Fruit fly (Drosophila melanogaster) whole organism, embryonic: Measurements from ENCODE around the gene CG43407.

Experiments used
- Abd-B ChIP-seq: fragments of 200-800 bp; sonication (Bioruptor generic); optimal IDR thresholded peaks from 2 replicates; lab custom pipeline; 2018; ENCODE audit warnings: missing biosample characterization, mild to moderate bottlenecking, missing genetic modification characterization, moderate library complexity
- Aef1 ChIP-seq: fragments of 200-800 bp; sonication (Bioruptor generic); IDR thresholded peaks from 3 replicates; pipeline ENCODE4 v1.3.6; 2022; ENCODE audit warnings: missing biosample characterization, missing genetic modification characterization
- CG10147 ChIP-seq: fragments of 200-800 bp; sonication (Bioruptor generic); optimal IDR thresholded peaks from 2 replicates; lab custom pipeline; 2019; ENCODE audit warnings: missing biosample characterization, mild to moderate bottlenecking, missing genetic modification characterization, moderate library complexity
- CG1024 ChIP-seq: fragments of 200-800 bp; sonication (Bioruptor generic); IDR thresholded peaks from 2 replicates; pipeline ENCODE4 v1.3.6; 2022; ENCODE audit warnings: missing biosample characterization, missing genetic modification characterization
- CG10959 ChIP-seq: fragments of 200-800 bp; sonication (Bioruptor generic); IDR thresholded peaks from 2 replicates; pipeline ENCODE4 v1.3.6; 2022; ENCODE audit warnings: missing biosample characterization, missing genetic modification characterization
- CG11695 ChIP-seq: fragments of 200-800 bp; sonication (Bioruptor generic); IDR thresholded peaks from 3 replicates; pipeline ENCODE4 v1.3.6; 2022; ENCODE audit warnings: missing biosample characterization, missing genetic modification characterization
- CG12769 ChIP-seq: fragments of 200-800 bp; sonication (Bioruptor generic); optimal IDR thresholded peaks from 2 replicates; lab custom pipeline; 2019; ENCODE audit warnings: missing biosample characterization, mild to moderate bottlenecking, missing genetic modification characterization, moderate library complexity
- CG12942 ChIP-seq: fragments of 200-800 bp; sonication (Bioruptor generic); optimal IDR thresholded peaks from 3 replicates; lab custom pipeline; 2016; ENCODE audit warnings: missing biosample characterization, missing genetic modification characterization
- CG13894 ChIP-seq: fragments of 200-800 bp; sonication (Bioruptor generic); optimal IDR thresholded peaks from 3 replicates; lab custom pipeline; 2018; ENCODE audit warnings: missing biosample characterization, mild to moderate bottlenecking, missing genetic modification characterization, moderate library complexity
- CG15601 ChIP-seq: fragments of 200-800 bp; sonication (Bioruptor generic); optimal IDR thresholded peaks from 3 replicates; lab custom pipeline; 2019; ENCODE audit warnings: missing biosample characterization, mild to moderate bottlenecking, missing genetic modification characterization, moderate library complexity
- CG17802 ChIP-seq: fragments of 200-800 bp; sonication (Bioruptor generic); optimal IDR thresholded peaks from 2 replicates; lab custom pipeline; 2018; ENCODE audit warnings: missing biosample characterization, mild to moderate bottlenecking, missing genetic modification characterization, moderate library complexity
- CG17912 ChIP-seq: fragments of 200-800 bp; sonication (Bioruptor generic); optimal IDR thresholded peaks from 2 replicates; lab custom pipeline; 2018; ENCODE audit warnings: missing biosample characterization, mild to moderate bottlenecking, missing genetic modification characterization
- CG1832 ChIP-seq: fragments of 200-800 bp; sonication (Bioruptor generic); optimal IDR thresholded peaks from 2 replicates; lab custom pipeline; 2017; ENCODE audit warnings: missing biosample characterization, mild to moderate bottlenecking, missing genetic modification characterization, inconsistent platforms
- CG2199 ChIP-seq: fragments of 200-800 bp; sonication (Bioruptor generic); IDR thresholded peaks from 3 replicates; pipeline ENCODE4 v1.3.6; 2022; ENCODE audit warnings: missing biosample characterization, missing genetic modification characterization
- CG2875 ChIP-seq: fragments of 200-800 bp; sonication (Bioruptor generic); optimal IDR thresholded peaks from 2 replicates; lab custom pipeline; 2017; ENCODE audit warnings: missing biosample characterization, mild to moderate bottlenecking, missing genetic modification characterization, missing genetic modification reagents
- CG2889 ChIP-seq: fragments of 200-800 bp; sonication (Bioruptor generic); IDR thresholded peaks from 3 replicates; pipeline ENCODE4 v1.3.6; 2022; ENCODE audit warnings: missing biosample characterization, missing genetic modification characterization
- CG32532 ChIP-seq: fragments of 200-800 bp; sonication (Bioruptor generic); IDR thresholded peaks from 2 replicates; pipeline ENCODE4 v1.3.6; 2022; ENCODE audit warnings: missing biosample characterization, missing genetic modification characterization
- CG32767 ChIP-seq: fragments of 200-800 bp; sonication (Bioruptor generic); IDR thresholded peaks from 2 replicates; pipeline ENCODE4 v1.3.6; 2022; ENCODE audit warnings: missing biosample characterization, missing genetic modification characterization
- CG8388 ChIP-seq: fragments of 200-800 bp; sonication (Bioruptor generic); optimal IDR thresholded peaks from 2 replicates; lab custom pipeline; 2019; ENCODE audit warnings: missing biosample characterization, mild to moderate bottlenecking, missing genetic modification characterization, moderate library complexity
- CG9727 ChIP-seq: fragments of 200-800 bp; sonication (Bioruptor generic); optimal IDR thresholded peaks from 3 replicates; lab custom pipeline; 2017; ENCODE audit warnings: missing biosample characterization, mild to moderate bottlenecking, missing genetic modification characterization
- Doc2 ChIP-seq: fragments of 200-800 bp; sonication (Bioruptor generic); IDR thresholded peaks from 2 replicates; pipeline ENCODE4 v1.3.6; 2022; ENCODE audit warnings: missing biosample characterization, missing genetic modification characterization
- E2f2 ChIP-seq: fragments of 200-800 bp; sonication (Bioruptor generic); IDR thresholded peaks from 2 replicates; pipeline ENCODE4 v1.3.6; 2022; ENCODE audit warnings: missing biosample characterization, missing genetic modification characterization
- ERR ChIP-seq: fragments of 200-800 bp; sonication (Bioruptor generic); optimal IDR thresholded peaks from 2 replicates; lab custom pipeline; 2016; ENCODE audit warnings: missing biosample characterization, missing genetic modification characterization
- Fer2 ChIP-seq: fragments of 200-800 bp; sonication (Bioruptor generic); optimal IDR thresholded peaks from 2 replicates; lab custom pipeline; 2018; ENCODE audit warnings: missing biosample characterization, mild to moderate bottlenecking, missing genetic modification characterization, moderate library complexity
- H2.0 ChIP-seq: fragments of 200-800 bp; sonication (Bioruptor generic); IDR thresholded peaks from 2 replicates; pipeline ENCODE4 v1.3.6; 2022; ENCODE audit warnings: missing biosample characterization, missing genetic modification characterization
- Mes4 ChIP-seq: fragments of 200-800 bp; sonication (Bioruptor generic); optimal IDR thresholded peaks from 2 replicates; lab custom pipeline; 2016; ENCODE audit warnings: missing biosample characterization, missing genetic modification characterization
- Nf-YA ChIP-seq: fragments of 200-800 bp; sonication (Bioruptor generic); IDR thresholded peaks from 2 replicates; pipeline ENCODE4 v1.3.6; 2022; ENCODE audit warnings: missing biosample characterization, missing genetic modification characterization
- Oli ChIP-seq: fragments of 200-800 bp; sonication (Bioruptor generic); optimal IDR thresholded peaks from 2 replicates; lab custom pipeline; 2018; ENCODE audit warnings: missing biosample characterization, mild to moderate bottlenecking, missing genetic modification characterization, moderate library complexity
- Side ChIP-seq: fragments of 200-800 bp; sonication (Bioruptor generic); optimal IDR thresholded peaks from 2 replicates; lab custom pipeline; 2016; ENCODE audit warnings: missing biosample characterization, missing genetic modification characterization
- Spps ChIP-seq: fragments of 200-800 bp; sonication (Bioruptor generic); optimal IDR thresholded peaks from 2 replicates; lab custom pipeline; 2018; ENCODE audit warnings: missing biosample characterization, mild to moderate bottlenecking, missing genetic modification characterization
- Trl ChIP-seq, 3 experiments: fragments of >200 bp in 2 of 3; fragments of 200-800 bp in 1 of 3; sonication (Bioruptor generic) in 1 of 3; optimal IDR thresholded peaks; 2 replicates in 1 of 3; 3 replicates in 2 of 3; lab custom pipeline; 2016 to 2017; ENCODE audit warnings: missing biosample characterization in 1 of 3, missing genetic modification characterization in 1 of 3
- ab ChIP-seq: fragments of 200-800 bp; sonication (Bioruptor generic); optimal IDR thresholded peaks from 2 replicates; lab custom pipeline; 2016; ENCODE audit warnings: missing biosample characterization, missing genetic modification characterization
- ash1 ChIP-seq: fragments of 200-800 bp; sonication (Bioruptor generic); optimal IDR thresholded peaks from 2 replicates; lab custom pipeline; 2018; ENCODE audit warnings: missing biosample characterization, mild to moderate bottlenecking, missing genetic modification characterization
- chn ChIP-seq: fragments of 200-800 bp; sonication (Bioruptor generic); optimal IDR thresholded peaks from 2 replicates; lab custom pipeline; 2016; ENCODE audit warnings: missing biosample characterization, missing genetic modification characterization
- disco-r ChIP-seq: fragments of 200-800 bp; sonication (Bioruptor generic); optimal IDR thresholded peaks from 2 replicates; lab custom pipeline; 2016; ENCODE audit warnings: missing biosample characterization, missing genetic modification characterization
- fd64A ChIP-seq: fragments of 200-800 bp; sonication (Bioruptor generic); optimal IDR thresholded peaks from 3 replicates; lab custom pipeline; 2018; ENCODE audit warnings: missing biosample characterization, mild to moderate bottlenecking, missing genetic modification characterization
- fd96Cb ChIP-seq: fragments of 200-800 bp; sonication (Bioruptor generic); optimal IDR thresholded peaks from 2 replicates; lab custom pipeline; 2018; ENCODE audit warnings: missing biosample characterization, mild to moderate bottlenecking, missing genetic modification characterization, moderate library complexity
- ftz-f1 ChIP-seq: fragments of 200-800 bp; sonication (Bioruptor generic); optimal IDR thresholded peaks from 2 replicates; lab custom pipeline; 2016; ENCODE audit warnings: missing biosample characterization, missing genetic modification characterization
- grn ChIP-seq: fragments of 200-800 bp; sonication (Bioruptor generic); optimal IDR thresholded peaks from 3 replicates; lab custom pipeline; 2017; ENCODE audit warnings: missing biosample characterization, missing genetic modification characterization
- h ChIP-seq: fragments of >200 bp; optimal IDR thresholded peaks from 2 replicates; lab custom pipeline; 2017
- lmd ChIP-seq: fragments of 200-800 bp; sonication (Bioruptor generic); IDR thresholded peaks from 2 replicates; pipeline ENCODE4 v1.3.6; 2022; ENCODE audit warnings: missing biosample characterization, missing genetic modification characterization
- pum ChIP-seq: fragments of 200-800 bp; sonication (Bioruptor generic); optimal IDR thresholded peaks from 2 replicates; lab custom pipeline; 2016; ENCODE audit warnings: missing biosample characterization, missing genetic modification characterization
- pzg ChIP-seq: fragments of 200-800 bp; sonication (Bioruptor generic); optimal IDR thresholded peaks from 3 replicates; lab custom pipeline; 2018; ENCODE audit warnings: missing biosample characterization, mild to moderate bottlenecking, missing genetic modification characterization, moderate library complexity
- sc ChIP-seq, 3 experiments: fragments of >200 bp in 2 of 3; fragments of 200-800 bp in 1 of 3; sonication (Bioruptor generic) in 1 of 3; optimal IDR thresholded peaks; 2 replicates in 2 of 3; 3 replicates in 1 of 3; lab custom pipeline; 2017; ENCODE audit warnings: mild to moderate bottlenecking in 1 of 3, missing biosample characterization in 1 of 3, missing genetic modification characterization in 1 of 3, missing genetic modification reagents in 1 of 3
- slp2 ChIP-seq: fragments of 200-800 bp; sonication (Bioruptor generic); optimal IDR thresholded peaks from 2 replicates; lab custom pipeline; 2016; ENCODE audit warnings: missing biosample characterization, missing genetic modification characterization
- sna ChIP-seq: fragments of 200-800 bp; sonication (Bioruptor generic); IDR thresholded peaks from 2 replicates; pipeline ENCODE4 v1.3.6; 2022; ENCODE audit warnings: missing biosample characterization, missing genetic modification characterization; ENCODE audit not compliant: partially characterized antibody
- stwl ChIP-seq: fragments of 200-800 bp; sonication (Bioruptor generic); optimal IDR thresholded peaks from 3 replicates; lab custom pipeline; 2018; ENCODE audit warnings: missing biosample characterization, mild to moderate bottlenecking, missing genetic modification characterization, moderate library complexity
- usp ChIP-seq: fragments of >200 bp; optimal IDR thresholded peaks from 2 replicates; lab custom pipeline; 2017; ENCODE audit warnings: missing biosample characterization, missing genetic modification characterization
- wdn ChIP-seq: fragments of 200-800 bp; sonication (Bioruptor generic); IDR thresholded peaks from 2 replicates; pipeline ENCODE4 v1.3.6; 2022; ENCODE audit warnings: missing biosample characterization, missing genetic modification characterization
- zf30C ChIP-seq: fragments of 200-800 bp; sonication (Bioruptor generic); optimal IDR thresholded peaks from 3 replicates; lab custom pipeline; 2018; ENCODE audit warnings: missing biosample characterization, mild to moderate bottlenecking, missing genetic modification characterization

Gene CG43407

dm6 chr3L:19091423-19092124 lies 38.4 kb upstream of the CG43407 start (continued):
- TF ChIP-seq H2.0 (GFP tag; lab: Robert Waterston, UW) = no peak
- no peak for TF ChIP-seq CG2199 (GFP tag; lab: Robert Waterston, UW)
- no peak for TF ChIP-seq pum
- TF ChIP-seq CG1832 (GFP tag; lab: Kevin White, UChicago) = no peak
- TF ChIP-seq Side (GFP tag; lab: Kevin White, UChicago) = no peak
- peak; percentile 98 for TF ChIP-seq ftz-f1 (GFP tag; lab: Kevin White, UChicago)
- peak; percentile 10 for TF ChIP-seq pzg
- TF ChIP-seq fd96Cb = no peak
- TF ChIP-seq CG1024 (GFP tag; lab: Robert Waterston, UW) = no peak
- TF ChIP-seq CG12769 = no peak
- TF ChIP-seq fd64A (GFP tag; lab: Kevin White, UChicago) = no peak
- TF ChIP-seq Spps (tag; lab: Kevin White, UChicago) = no peak
- no peak for TF ChIP-seq CG17912 (GFP tag; lab: Kevin White, UChicago)
- no peak for TF ChIP-seq zf30C
- TF ChIP-seq CG32767 (GFP tag; lab: Robert Waterston, UW) = peak; percentile 85
- TF ChIP-seq h = no peak
- no peak for TF ChIP-seq CG17802 (tag; lab: Kevin White, UChicago)
- TF ChIP-seq Nf-YA = no peak
- TF ChIP-seq CG12942 = no peak
- TF ChIP-seq chn = no peak
- no peak for TF ChIP-seq ERR (GFP tag; lab: Kevin White, UChicago)
- no peak; the same call in 2 of the 3 replicates for TF ChIP-seq CG11695 (GFP tag; lab: Robert Waterston, UW)
- TF ChIP-seq CG13894 (tag; lab: Kevin White, UChicago) = peak; percentile 63
- no peak for TF ChIP-seq Mes4 (GFP tag; lab: Kevin White, UChicago)
- peak; percentile 51; the same call in 1 of the 2 replicates for TF ChIP-seq CG32532 (GFP tag; lab: Robert Waterston, UW)
- 0 out of 2 replicates have a peak, but pooled peaks have one; percentile 39 for TF ChIP-seq wdn (GFP tag; lab: Robert Waterston, UW)
- TF ChIP-seq lmd (GFP tag; lab: Robert Waterston, UW) = no peak
- TF ChIP-seq slp2 (GFP tag; lab: Kevin White, UChicago) = no peak
- no peak for TF ChIP-seq usp (GFP tag; lab: Kevin White, UChicago)
- TF ChIP-seq CG2889 = no peak
- TF ChIP-seq CG9727 (GFP tag; lab: Kevin White, UChicago) = no peak
- TF ChIP-seq sc (optimal IDR thresholded peaks at IDR 0.05; lab: Kevin White, UChicago) = no peak
- no peak for TF ChIP-seq sc (GFP tag; optimal IDR thresholded peaks at IDR 0.05; lab: Kevin White, UChicago)
- no peak for TF ChIP-seq E2f2
- TF ChIP-seq Abd-B (GFP tag; lab: Kevin White, UChicago) = no peak
- TF ChIP-seq stwl (tag; lab: Kevin White, UChicago) = no peak
- TF ChIP-seq CG8388 = no peak
- no peak for TF ChIP-seq Trl (optimal IDR thresholded peaks at IDR 0.05; lab: Kevin White, UChicago)
- TF ChIP-seq Trl (GFP tag; optimal IDR thresholded peaks at IDR 0.05; lab: Kevin White, UChicago) = no peak
- TF ChIP-seq CG15601 (tag; lab: Kevin White, UChicago) = no peak
- TF ChIP-seq sna = 0 out of 2 replicates have a peak, but pooled peaks have one; percentile 37
- peak; percentile 81 for TF ChIP-seq grn (GFP tag; lab: Kevin White, UChicago)
- no peak for TF ChIP-seq Doc2 (GFP tag; lab: Robert Waterston, UW)
- TF ChIP-seq ash1 (GFP tag; lab: Kevin White, UChicago) = no peak
- TF ChIP-seq Fer2 (tag; lab: Kevin White, UChicago) = no peak
- TF ChIP-seq CG2875 (GFP tag; lab: Kevin White, UChicago) = no peak
- TF ChIP-seq CG10959 = no peak
- TF ChIP-seq ab (GFP tag; lab: Kevin White, UChicago) = no peak
- no peak for TF ChIP-seq disco-r (GFP tag; lab: Kevin White, UChicago)
- TF ChIP-seq Aef1 (GFP tag; lab: Robert Waterston, UW) = no peak
- TF ChIP-seq CG10147 = peak; percentile 11
- no peak for TF ChIP-seq Oli (tag; lab: Kevin White, UChicago)
